Worm (Caenorhabditis elegans) whole organism, late embryonic: Measurements from ENCODE around the gene cutl-2.

Experiments
- ahr-1 ChIP-seq: sonication (generic microtip); optimal IDR thresholded peaks from 2 replicates; lab custom pipeline; 2016; ENCODE audit warnings: missing genetic modification characterization, missing compliant biosample characterization
- elt-2 ChIP-seq: sonication (generic microtip); optimal IDR thresholded peaks from 2 replicates; lab custom pipeline; 2016; ENCODE audit warnings: missing genetic modification reagents, missing genetic modification characterization, missing compliant biosample characterization
- nfya-1 ChIP-seq: sonication (generic microtip); optimal IDR thresholded peaks from 2 replicates; lab custom pipeline; 2017; ENCODE audit warnings: missing genetic modification characterization, mild to moderate bottlenecking, missing compliant biosample characterization, antibody characterized with exemption, moderate library complexity
- pha-4 ChIP-seq: fragments of 150-350 bp; optimal IDR thresholded peaks from 2 replicates; lab custom pipeline; 2018; ENCODE audit warnings: missing biosample characterization, missing genetic modification reagents, missing genetic modification characterization

DNA sequence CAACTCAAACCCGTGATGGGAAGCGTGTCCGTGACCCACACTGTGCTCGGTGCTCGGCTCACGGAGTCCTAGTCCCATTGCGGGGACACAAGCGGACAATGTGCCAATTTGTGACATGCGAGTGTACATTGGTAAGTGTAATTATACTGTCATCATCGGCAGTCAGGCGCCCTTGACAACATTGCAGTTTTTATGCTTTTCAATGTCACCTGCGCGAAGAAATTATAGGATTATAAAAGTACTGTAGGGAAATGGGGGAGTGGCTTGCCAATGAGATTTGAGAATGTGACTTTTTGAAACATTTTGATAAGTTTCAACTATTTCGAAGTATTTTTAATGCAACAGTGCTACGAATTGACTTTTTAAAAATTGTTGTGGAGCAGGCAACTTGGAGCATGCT lies 11.3 kb upstream of the cutl-2 start:
- TF ChIP-seq ahr-1 (tag; lab: Kevin White, UChicago): no peak
- no peak for TF ChIP-seq nfya-1 (tag; lab: Kevin White, UChicago)
- TF ChIP-seq pha-4 (tag; lab: Kevin White, UChicago): no peak
- TF ChIP-seq elt-2 (tag; lab: Kevin White, UChicago): no peak
